Fruit fly (Drosophila melanogaster) whole organism, embryonic: ENCODE measurements around the gene CG14971.

ENCODE experiments used
- Atf6 ChIP-seq: fragments of 200-800 bp; sonication (Bioruptor generic); IDR thresholded peaks from 2 replicates; pipeline ENCODE4 v1.3.6; 2022; ENCODE audit warnings: missing biosample characterization, missing genetic modification characterization
- B-H1 ChIP-seq: fragments of 200-800 bp; sonication (Bioruptor generic); IDR thresholded peaks from 3 replicates; pipeline ENCODE4 v1.3.6; 2022; ENCODE audit warnings: missing biosample characterization, missing genetic modification characterization
- CG10321 ChIP-seq: fragments of 200-800 bp; sonication (Bioruptor generic); IDR thresholded peaks from 2 replicates; pipeline ENCODE4 v1.3.6; 2022; ENCODE audit warnings: missing biosample characterization, missing genetic modification characterization
- CG11504 ChIP-seq: fragments of 200-800 bp; sonication (Bioruptor generic); optimal IDR thresholded peaks from 3 replicates; lab custom pipeline; 2019; ENCODE audit warnings: missing biosample characterization, mild to moderate bottlenecking, missing genetic modification characterization, moderate library complexity
- CG11695 ChIP-seq: fragments of 200-800 bp; sonication (Bioruptor generic); IDR thresholded peaks from 3 replicates; pipeline ENCODE4 v1.3.6; 2022; ENCODE audit warnings: missing biosample characterization, missing genetic modification characterization
- CG13424 ChIP-seq: fragments of 200-800 bp; sonication (Bioruptor generic); optimal IDR thresholded peaks from 2 replicates; lab custom pipeline; 2019; ENCODE audit warnings: missing biosample characterization, mild to moderate bottlenecking, missing genetic modification characterization, moderate library complexity
- CG13624 ChIP-seq: fragments of 200-800 bp; sonication (Bioruptor generic); optimal IDR thresholded peaks from 2 replicates; lab custom pipeline; 2016; ENCODE audit warnings: missing biosample characterization, missing genetic modification characterization
- CG14014 ChIP-seq: fragments of 200-800 bp; sonication (Bioruptor generic); IDR thresholded peaks from 2 replicates; pipeline ENCODE4 v1.3.6; 2022; ENCODE audit warnings: missing biosample characterization, missing genetic modification characterization
- CG14441 ChIP-seq: fragments of 200-800 bp; sonication (Bioruptor generic); IDR thresholded peaks from 2 replicates; pipeline ENCODE4 v1.3.6; 2022; ENCODE audit warnings: missing biosample characterization, missing genetic modification characterization
- CG17802 ChIP-seq: fragments of 200-800 bp; sonication (Bioruptor generic); optimal IDR thresholded peaks from 2 replicates; lab custom pipeline; 2018; ENCODE audit warnings: missing biosample characterization, mild to moderate bottlenecking, missing genetic modification characterization, moderate library complexity
- CG18599 ChIP-seq: fragments of 200-800 bp; sonication (Bioruptor generic); optimal IDR thresholded peaks from 3 replicates; lab custom pipeline; 2017; ENCODE audit warnings: missing biosample characterization, missing genetic modification characterization, mild to moderate bottlenecking, moderate library complexity, missing genetic modification reagents
- CG2116 ChIP-seq: fragments of 200-800 bp; sonication (Bioruptor generic); optimal IDR thresholded peaks from 3 replicates; lab custom pipeline; 2018; ENCODE audit warnings: missing biosample characterization, mild to moderate bottlenecking, missing genetic modification characterization
- CG3281 ChIP-seq: fragments of 200-800 bp; sonication (Bioruptor generic); optimal IDR thresholded peaks from 3 replicates; lab custom pipeline; 2017; ENCODE audit warnings: missing biosample characterization, mild to moderate bottlenecking, missing genetic modification characterization
- CG4328 ChIP-seq: fragments of 200-800 bp; sonication (Bioruptor generic); optimal IDR thresholded peaks from 3 replicates; lab custom pipeline; 2017; ENCODE audit warnings: missing biosample characterization, missing genetic modification reagents, missing genetic modification characterization
- CG7556 ChIP-seq: fragments of 200-800 bp; sonication (Bioruptor generic); optimal IDR thresholded peaks from 2 replicates; lab custom pipeline; 2017; ENCODE audit warnings: missing biosample characterization, mild to moderate bottlenecking, missing genetic modification characterization
- CG7839 ChIP-seq: fragments of 200-800 bp; sonication (Bioruptor generic); optimal IDR thresholded peaks from 3 replicates; lab custom pipeline; 2018; ENCODE audit warnings: missing biosample characterization, mild to moderate bottlenecking, missing genetic modification characterization, moderate library complexity
- CG8290 ChIP-seq, 3 experiments: fragments of 200-800 bp; sonication (Bioruptor generic); optimal IDR thresholded peaks; 2 replicates each; lab custom pipeline; 2016 to 2019; ENCODE audit warnings: missing biosample characterization in 3 of 3, missing genetic modification characterization in 3 of 3, mild to moderate bottlenecking in 2 of 3, moderate library complexity in 1 of 3
- CG9727 ChIP-seq: fragments of 200-800 bp; sonication (Bioruptor generic); optimal IDR thresholded peaks from 3 replicates; lab custom pipeline; 2017; ENCODE audit warnings: missing biosample characterization, mild to moderate bottlenecking, missing genetic modification characterization
- CkIIα-i1 ChIP-seq: fragments of 200-800 bp; sonication (Bioruptor generic); IDR thresholded peaks from 2 replicates; pipeline ENCODE4 v1.3.6; 2022; ENCODE audit warnings: missing biosample characterization, missing genetic modification characterization
- CrebB ChIP-seq: fragments of 200-800 bp; sonication (Bioruptor generic); optimal IDR thresholded peaks from 3 replicates; lab custom pipeline; 2018; ENCODE audit warnings: missing biosample characterization, mild to moderate bottlenecking, missing genetic modification characterization
- Dfd ChIP-seq, 2 experiments: fragments of >200 bp; optimal IDR thresholded peaks; 2 replicates each; lab custom pipeline; 2017; ENCODE audit warnings: missing biosample characterization in 2 of 2, missing genetic modification characterization in 2 of 2
- E2f1 ChIP-seq: fragments of 200-800 bp; sonication (Bioruptor generic); IDR thresholded peaks from 2 replicates; pipeline ENCODE4 v1.3.6; 2022; ENCODE audit warnings: missing biosample characterization, missing genetic modification characterization
- Fer3 ChIP-seq: fragments of 200-800 bp; sonication (Bioruptor generic); optimal IDR thresholded peaks from 2 replicates; lab custom pipeline; 2018; ENCODE audit warnings: missing biosample characterization, mild to moderate bottlenecking, missing genetic modification characterization, moderate library complexity
- HLH3B ChIP-seq: fragments of 200-800 bp; sonication (Bioruptor generic); IDR thresholded peaks from 2 replicates; pipeline ENCODE4 v1.3.6; 2022; ENCODE audit warnings: missing biosample characterization, missing genetic modification characterization
- Hr51 ChIP-seq, 2 experiments: fragments of 200-800 bp; sonication (Bioruptor generic); optimal IDR thresholded peaks; 2 replicates in 1 of 2; 3 replicates in 1 of 2; lab custom pipeline; 2016 to 2018; ENCODE audit warnings: missing biosample characterization in 2 of 2, missing genetic modification characterization in 2 of 2, mild to moderate bottlenecking in 1 of 2, moderate library complexity in 1 of 2
- Med ChIP-seq: fragments of 200-800 bp; sonication (Bioruptor generic); peaks from one replicate; lab custom pipeline; 2016; ENCODE audit warnings: missing biosample characterization, missing genetic modification characterization, mild to moderate bottlenecking, inconsistent platforms, moderate library complexity
- Nf-YA ChIP-seq: fragments of 200-800 bp; sonication (Bioruptor generic); IDR thresholded peaks from 2 replicates; pipeline ENCODE4 v1.3.6; 2022; ENCODE audit warnings: missing biosample characterization, missing genetic modification characterization
- Ptx1 ChIP-seq: fragments of 200-800 bp; sonication (Bioruptor generic); IDR thresholded peaks from 2 replicates; pipeline ENCODE4 v1.3.6; 2022; ENCODE audit warnings: missing biosample characterization, missing genetic modification characterization
- Rx ChIP-seq: fragments of 200-800 bp; sonication (Bioruptor generic); IDR thresholded peaks from 2 replicates; pipeline ENCODE4 v1.3.6; 2022; ENCODE audit warnings: missing biosample characterization, missing genetic modification characterization
- Sox102F ChIP-seq: fragments of 200-800 bp; sonication (Bioruptor generic); optimal IDR thresholded peaks from 2 replicates; lab custom pipeline; 2018; ENCODE audit warnings: missing biosample characterization, mild to moderate bottlenecking, missing genetic modification characterization, moderate library complexity
- Xrp1 ChIP-seq: fragments of 200-800 bp; sonication (Bioruptor generic); IDR thresholded peaks from 2 replicates; pipeline ENCODE4 v1.3.6; 2022; ENCODE audit warnings: missing biosample characterization, missing genetic modification characterization
- dysf ChIP-seq: fragments of 200-800 bp; sonication (Bioruptor generic); IDR thresholded peaks from 3 replicates; pipeline ENCODE4 v1.3.6; 2022; ENCODE audit warnings: missing biosample characterization, missing genetic modification characterization
- gce ChIP-seq: fragments of 200-800 bp; sonication (Bioruptor generic); IDR thresholded peaks from 3 replicates; pipeline ENCODE4 v1.3.6; 2022; ENCODE audit warnings: missing biosample characterization, missing genetic modification characterization
- gem ChIP-seq: fragments of 200-800 bp; sonication (Bioruptor generic); optimal IDR thresholded peaks from 2 replicates; lab custom pipeline; 2019; ENCODE audit warnings: missing biosample characterization, mild to moderate bottlenecking, missing genetic modification characterization, moderate library complexity
- gsb-n ChIP-seq: fragments of 200-800 bp; sonication (Bioruptor generic); optimal IDR thresholded peaks from 3 replicates; lab custom pipeline; 2018; ENCODE audit warnings: missing biosample characterization, mild to moderate bottlenecking, missing genetic modification characterization
- hkb ChIP-seq, 2 experiments: fragments of 200-800 bp in 1 of 2; fragments of >200 bp in 1 of 2; sonication (Bioruptor generic) in 1 of 2; IDR thresholded peaks in 1 of 2; optimal IDR thresholded peaks in 1 of 2; 2 replicates each; pipeline versions ENCODE4 v1.3.6 to Lab custom; 2017 to 2022; ENCODE audit warnings: missing biosample characterization in 1 of 2, missing genetic modification characterization in 1 of 2
- lab ChIP-seq: fragments of 200-800 bp; sonication (Bioruptor generic); optimal IDR thresholded peaks from 3 replicates; lab custom pipeline; 2017; ENCODE audit warnings: missing biosample characterization, missing genetic modification characterization, mild to moderate bottlenecking, moderate library complexity, missing genetic modification reagents
- mld ChIP-seq: fragments of 200-800 bp; sonication (Bioruptor generic); IDR thresholded peaks from 3 replicates; pipeline ENCODE4 v1.3.6; 2022; ENCODE audit warnings: missing biosample characterization, missing genetic modification characterization; ENCODE audit not compliant: partially characterized antibody
- prd ChIP-seq, 3 experiments: fragments of >200 bp in 2 of 3; fragments of 200-800 bp in 1 of 3; sonication (Bioruptor generic) in 1 of 3; optimal IDR thresholded peaks in 2 of 3; IDR thresholded peaks in 1 of 3; 2 replicates in 2 of 3; 3 replicates in 1 of 3; pipeline versions ENCODE4 v1.3.6 to Lab custom; 2017 to 2022; ENCODE audit warnings: missing biosample characterization in 1 of 3, missing genetic modification characterization in 1 of 3
- row ChIP-seq: fragments of 200-800 bp; sonication (Bioruptor generic); IDR thresholded peaks from 3 replicates; pipeline ENCODE4 v1.3.6; 2022; ENCODE audit warnings: missing biosample characterization, missing genetic modification characterization
- sens ChIP-seq: fragments of 200-800 bp; sonication (Bioruptor generic); peaks from one replicate; lab custom pipeline; 2016; ENCODE audit warnings: missing biosample characterization, missing genetic modification characterization
- stwl ChIP-seq: fragments of 200-800 bp; sonication (Bioruptor generic); optimal IDR thresholded peaks from 3 replicates; lab custom pipeline; 2018; ENCODE audit warnings: missing biosample characterization, mild to moderate bottlenecking, missing genetic modification characterization, moderate library complexity
- tup ChIP-seq: fragments of 200-800 bp; sonication (Bioruptor generic); optimal IDR thresholded peaks from 2 replicates; lab custom pipeline; 2016; ENCODE audit warnings: missing biosample characterization, mild to moderate bottlenecking, missing genetic modification characterization, moderate library complexity
- vvl ChIP-seq: fragments of 200-800 bp; sonication (Bioruptor generic); IDR thresholded peaks from 2 replicates; pipeline ENCODE4 v1.3.6; 2022; ENCODE audit warnings: missing biosample characterization, missing genetic modification characterization
- wek ChIP-seq: fragments of 200-800 bp; sonication (Bioruptor generic); optimal IDR thresholded peaks from 3 replicates; lab custom pipeline; 2018; ENCODE audit warnings: missing biosample characterization, mild to moderate bottlenecking, missing genetic modification characterization, moderate library complexity

Gene CG14971

dm6 chr3L:3512567-3512966, 41.5 kb upstream of the CG14971 start, which contains the start of gene ImpE2:
Gene ImpE2, minus strand, starts transcription at chr3L:3512681.
- TF ChIP-seq wek (no peak), gsb-n (no peak), CG2116 (no peak), tup (GFP tag; lab: Kevin White, UChicago) (no peak), Med (GFP tag; lab: Kevin White, UChicago) (no peak), Nf-YA (GFP tag; lab: Robert Waterston, UW) (no peak), mld (GFP tag; lab: Robert Waterston, UW) (no peak)

DNA sequence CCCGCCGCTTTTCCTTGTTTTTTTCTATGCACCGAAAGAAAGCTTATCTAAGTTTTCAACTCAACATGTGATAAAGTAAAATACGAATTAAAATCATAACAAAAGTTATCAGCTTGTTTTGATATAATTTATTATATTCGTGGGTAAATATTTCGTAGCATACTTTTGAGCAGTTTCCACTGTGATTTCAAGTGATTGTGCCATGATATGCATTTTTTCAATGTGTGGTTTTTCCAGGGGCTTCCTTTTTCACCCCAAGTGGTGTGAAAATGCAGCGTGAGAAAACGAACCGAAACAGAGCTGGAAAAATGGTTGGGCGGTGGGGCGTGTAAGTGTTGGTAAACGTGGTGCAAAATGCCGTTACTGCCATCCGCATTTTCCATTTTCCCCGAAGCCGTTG, 32.1 kb upstream of the CG14971 start:
- TF ChIP-seq sens (GFP tag; lab: Kevin White, UChicago) = peak; percentile 70
- TF ChIP-seq CG10321 (GFP tag; lab: Robert Waterston, UW) = no peak
- TF ChIP-seq CG8290 (GFP tag; optimal IDR thresholded peaks at IDR 0.05; lab: Kevin White, UChicago) = peak; percentile 63
- peak in 1 of 2 experiments; percentile 63 for TF ChIP-seq CG8290 (tag; optimal IDR thresholded peaks at IDR 0.05; lab: Kevin White, UChicago)
- TF ChIP-seq CG7839 (tag; lab: Kevin White, UChicago) = no peak

DNA sequence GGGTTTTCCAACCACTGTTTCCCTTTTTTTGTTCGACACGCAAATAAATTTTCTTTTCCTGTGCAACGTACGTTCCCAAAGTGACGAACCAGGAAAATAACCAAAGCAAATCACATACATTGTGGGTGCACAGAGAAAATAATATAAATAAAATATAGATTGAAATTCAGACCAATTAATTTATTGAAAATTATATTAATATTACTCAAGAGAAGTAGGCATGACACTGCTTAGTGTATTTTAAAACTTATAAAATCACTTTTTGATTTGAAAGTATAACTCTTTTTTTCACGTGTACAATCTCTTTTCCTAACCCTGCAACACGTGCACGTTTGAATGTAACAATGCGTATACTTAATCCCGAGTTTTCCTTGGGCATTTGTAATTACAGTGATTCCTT, 25.5 kb upstream of the CG14971 start:
- TF ChIP-seq dysf = peak; percentile 51; the same call in 1 of the 3 replicates
- TF ChIP-seq CG18599 = peak; percentile 54
- 0 out of 2 replicates have a peak, but pooled peaks have one; percentile 15 for TF ChIP-seq E2f1
- 0 out of 3 replicates have a peak, but pooled peaks have one; percentile 21 for TF ChIP-seq gce (GFP tag; lab: Robert Waterston, UW)
- TF ChIP-seq HLH3B (GFP tag; lab: Robert Waterston, UW) = peak; percentile 34; the same call in 1 of the 2 replicates
- TF ChIP-seq Xrp1 = peak; percentile 26; the same call in 1 of the 2 replicates
- no peak for TF ChIP-seq CrebB
- peak in 1 of 2 experiments; percentile 41 for TF ChIP-seq Hr51 (GFP tag; optimal IDR thresholded peaks at IDR 0.05; lab: Kevin White, UChicago)
- no peak for TF ChIP-seq hkb (optimal IDR thresholded peaks at IDR 0.05; lab: Kevin White, UChicago)
- TF ChIP-seq hkb (GFP tag; IDR thresholded peaks at IDR 0.05; lab: Robert Waterston, UW) = peak; percentile 55; the same call in 1 of the 2 replicates
- TF ChIP-seq CG14441 (GFP tag; lab: Robert Waterston, UW) = 0 out of 2 replicates have a peak, but pooled peaks have one; percentile 12
- 0 out of 3 replicates have a peak, but pooled peaks have one; percentile 19 for TF ChIP-seq CG11695
- TF ChIP-seq CG13624 = no peak
- TF ChIP-seq row (GFP tag; lab: Robert Waterston, UW) = peak; percentile 38; the same call in 2 of the 3 replicates
- no peak for TF ChIP-seq B-H1
- TF ChIP-seq lab (GFP tag; lab: Kevin White, UChicago) = peak; percentile 55
- peak; percentile 28 for TF ChIP-seq CG7556
- TF ChIP-seq gem (tag; lab: Kevin White, UChicago) = peak; percentile 52
- TF ChIP-seq Atf6 (GFP tag; lab: Robert Waterston, UW) = no peak
- TF ChIP-seq Sox102F (GFP tag; lab: Kevin White, UChicago) = peak; percentile 42
- TF ChIP-seq CG17802 (tag; lab: Kevin White, UChicago) = no peak
- peak; percentile 4 for TF ChIP-seq Fer3
- 0 out of 2 replicates have a peak, but pooled peaks have one; percentile 12 for TF ChIP-seq vvl (GFP tag; lab: Robert Waterston, UW)
- no peak for TF ChIP-seq CG4328 (GFP tag; lab: Kevin White, UChicago)
- peak; percentile 9 for TF ChIP-seq CG9727 (GFP tag; lab: Kevin White, UChicago)
- no peak for TF ChIP-seq stwl (tag; lab: Kevin White, UChicago)
- peak; percentile 14 for TF ChIP-seq CG3281
- peak; percentile 17 for TF ChIP-seq CG13424 (tag; lab: Kevin White, UChicago)
- no peak for TF ChIP-seq Rx
- no peak for TF ChIP-seq prd (optimal IDR thresholded peaks at IDR 0.05; lab: Kevin White, UChicago)
- 0 out of 3 replicates have a peak, but pooled peaks have one; percentile 27 for TF ChIP-seq prd (GFP tag; IDR thresholded peaks at IDR 0.05; lab: Robert Waterston, UW)
- no peak for TF ChIP-seq CkIIα-i1 (GFP tag; lab: Robert Waterston, UW)
- TF ChIP-seq Ptx1 (GFP tag; lab: Robert Waterston, UW) = 0 out of 2 replicates have a peak, but pooled peaks have one; percentile 24
- no peak for TF ChIP-seq Dfd (GFP tag; optimal IDR thresholded peaks at IDR 0.05; lab: Kevin White, UChicago)
- peak; percentile 53 for TF ChIP-seq CG11504 (tag; lab: Kevin White, UChicago)
- TF ChIP-seq CG14014 = peak; percentile 34; the same call in 1 of the 2 replicates
